Worm (Caenorhabditis elegans): Measurements from ENCODE around the gene msp-55.
"Not testable (repeated sequence)": the region's sequence is repeated elsewhere in the genome, so short reads cannot be mapped to it uniquely, and the experiment has no call there.

The msp-55 gene

ce11 chrIV:5070593-5070992 lies 14.8 kb upstream of the msp-55 start, which contains the start of gene C02B10.6:
TSS of gene C02B10.6 (plus strand) at chrIV:5070893.
- not testable (repeated sequence) for TF ChIP-seq Y53G8AR.9 (GFP tag; conservative IDR thresholded peaks at IDR 0.05); him-1 (tag; optimal IDR thresholded peaks at IDR 0.05); ccch-3 (GFP tag; optimal IDR thresholded peaks at IDR 0.05)

- TF ChIP-seq B0261.1 (tag; optimal IDR thresholded peaks at IDR 0.05); ceh-91 (GFP tag; IDR thresholded peaks at IDR 0.05); C06A6.2 (GFP tag; conservative IDR thresholded peaks at IDR 0.05): not testable (repeated sequence)
Observed at ce11 chrIV:5068541-5068940, 12.7 kb upstream of the msp-55 start, which contains the start of the genes R13H9.6 and rmd-6. TSS of gene R13H9.6 (minus strand) at chrIV:5068641. TSS of gene rmd-6 (plus strand) at chrIV:5068845.

ce11 chrIV:5066887-5067286 lies 11.1 kb upstream of the msp-55 start, which contains the start of gene ttbk-2.2:
TSS of gene ttbk-2.2 (minus strand) at chrIV:5066987.
- TF ChIP-seq tbp1 (GFP tag; optimal IDR thresholded peaks at IDR 0.05); F55B11.4 (tag; optimal IDR thresholded peaks at IDR 0.05; ENCODE audit: borderline replicate concordance, insufficient read depth); ztf-18 (tag; optimal IDR thresholded peaks at IDR 0.05): not testable (repeated sequence)

ce11 chrIV:5064961-5065360 lies 9.1 kb upstream of the msp-55 start, which contains the start of gene msp-53:
TSS of gene msp-53 (minus strand) at chrIV:5065061.
- TF ChIP-seq cebp-1 (GFP tag; IDR thresholded peaks at IDR 0.05); cebp-1 (tag; optimal IDR thresholded peaks at IDR 0.05); attf-6 (GFP tag; IDR thresholded peaks at IDR 0.05); mel-28 (tag; optimal IDR thresholded peaks at IDR 0.05; ENCODE audit: borderline replicate concordance): not testable (repeated sequence)

ce11 chrIV:5063297-5063696 lies 7.5 kb upstream of the msp-55 start:
- TF ChIP-seq ceh-40 (GFP tag; IDR thresholded peaks at IDR 0.05) (no peak), Y53F4B.3 (GFP tag; IDR thresholded peaks at IDR 0.05) (no peak), bed-1 (GFP tag; IDR thresholded peaks at IDR 0.05) (no peak), dox-1 (GFP tag; IDR thresholded peaks at IDR 0.05) (no peak; the same call in none of the 2 replicates), K11D2.4 (GFP tag; IDR thresholded peaks at IDR 0.05) (no peak), ekl-4 (GFP tag; IDR thresholded peaks at IDR 0.05) (0 out of 2 replicates have a peak, but pooled peaks have one; percentile 44), zfh-2 (GFP tag; conservative IDR thresholded peaks at IDR 0.05) (no peak), ztf-26 (tag; optimal IDR thresholded peaks at IDR 0.05) (no peak), ztf-18 (tag; optimal IDR thresholded peaks at IDR 0.05) (no peak), egrh-3 (GFP tag; IDR thresholded peaks at IDR 0.05) (no peak), F57C9.4 (tag; optimal IDR thresholded peaks at IDR 0.05) (no peak), die-1 (tag; optimal IDR thresholded peaks at IDR 0.05) (no peak), F33H1.4 (GFP tag; IDR thresholded peaks at IDR 0.05) (peak; percentile 38), lir-1 (GFP tag; conservative IDR thresholded peaks at IDR 0.05) (no peak), Y79H2A.3 (GFP tag; conservative IDR thresholded peaks at IDR 0.05) (no peak), D2030.7 (GFP tag; IDR thresholded peaks at IDR 0.05) (peak; percentile 87), F52B5.7 (tag; optimal IDR thresholded peaks at IDR 0.05) (no peak), F23B12.7 (tag; optimal IDR thresholded peaks at IDR 0.05; ENCODE audit: insufficient read depth) (peak; percentile 34), pha-4 (tag; optimal IDR thresholded peaks at IDR 0.05) (no peak), nhr-90 (tag; optimal IDR thresholded peaks at IDR 0.05) (no peak), egl-44 (GFP tag; IDR thresholded peaks at IDR 0.05) (no peak), nfya-1 (tag; optimal IDR thresholded peaks at IDR 0.05; ENCODE audit: borderline replicate concordance, insufficient read depth) (no peak), attf-6 (GFP tag; IDR thresholded peaks at IDR 0.05) (peak; percentile 95), nfyb-1 (GFP tag; IDR thresholded peaks at IDR 0.05) (0 out of 2 replicates have a peak, but pooled peaks have one; percentile 33), hlh-12 (tag; optimal IDR thresholded peaks at IDR 0.05) (no peak), F49E8.2 (tag; optimal IDR thresholded peaks at IDR 0.05; ENCODE audit: insufficient read depth) (peak; percentile 4), lin-26 (GFP tag; IDR thresholded peaks at IDR 0.05) (no peak; the same call in 1 of the 2 replicates), chd-7 (tag; optimal IDR thresholded peaks at IDR 0.05) (no peak), B0261.1 (tag; optimal IDR thresholded peaks at IDR 0.05) (no peak), Y67H2A.10 (GFP tag; conservative IDR thresholded peaks at IDR 0.05) (0 out of 2 replicates have a peak, but pooled peaks have one; percentile 7)

All from whole organism, young adult.